Worm (Caenorhabditis elegans): ENCODE measurements around the gene mtq-2.
A peak's percentile ranks its signal among the peaks of the same experiment; 100 is the strongest.

Gene mtq-2

DNA sequence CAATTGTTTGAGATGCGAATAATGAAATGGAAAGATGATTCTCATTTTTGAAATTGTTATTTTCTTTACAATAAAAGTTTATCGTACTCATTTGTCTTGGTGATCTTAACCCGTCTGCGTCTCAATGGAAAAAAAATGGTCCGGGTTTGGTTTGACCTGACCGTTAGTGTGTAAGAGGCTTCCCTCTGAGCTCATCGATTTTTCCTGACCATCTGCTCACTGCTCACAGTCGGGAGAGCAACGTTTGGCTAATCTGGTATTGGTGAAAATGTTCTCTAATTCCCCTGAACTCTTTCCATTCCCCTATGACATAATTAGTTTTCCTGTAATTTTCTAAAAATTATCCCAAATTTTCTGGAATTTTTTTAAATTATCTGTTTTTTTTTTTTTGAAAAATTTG lies 50.4 kb downstream of the mtq-2 start:
- TF ChIP-seq nhr-76 (tag; optimal IDR thresholded peaks at IDR 0.05) (no peak), mdl-1 (tag; optimal IDR thresholded peaks at IDR 0.05) (no peak), aha-1 (tag; optimal IDR thresholded peaks at IDR 0.05) (no peak), lir-3 (tag; optimal IDR thresholded peaks at IDR 0.05; ENCODE audit: poor library complexity) (no peak), ztf-4 (tag; optimal IDR thresholded peaks at IDR 0.05) (no peak), ceh-82 (tag; optimal IDR thresholded peaks at IDR 0.05) (no peak), lin-13 (GFP tag; optimal IDR thresholded peaks at IDR 0.05) (no peak), nhr-28 (tag; optimal IDR thresholded peaks at IDR 0.05) (no peak), pag-3 (tag; optimal IDR thresholded peaks at IDR 0.05; ENCODE audit: borderline replicate concordance, insufficient read depth) (no peak)

DNA sequence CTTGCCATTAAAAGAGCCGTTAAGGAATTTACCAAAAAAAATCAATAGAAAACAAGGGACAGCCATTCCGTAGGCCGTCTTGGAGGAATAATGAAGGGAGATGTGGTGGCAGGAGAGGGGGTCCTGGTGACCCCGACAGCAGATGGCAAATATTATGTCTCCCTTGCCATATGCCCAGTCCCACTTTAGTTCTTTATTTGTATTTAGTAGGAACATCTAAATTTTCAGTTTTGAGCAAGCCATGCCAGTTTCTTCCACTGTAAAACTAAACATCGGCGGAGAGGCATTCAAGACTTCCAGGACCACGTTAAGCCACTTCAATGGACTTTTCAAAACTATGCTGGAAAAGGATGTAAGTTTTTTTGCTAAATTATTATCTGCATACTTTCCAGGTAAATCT lies 52.0 kb downstream of the mtq-2 start, which contains the start of gene C40A11.4:
C40A11.4 (plus strand) TSS at position 188 of the 400 bp plus-strand sequence.
- TF ChIP-seq lsy-2 (tag; optimal IDR thresholded peaks at IDR 0.05) (no peak), efl-1 (optimal IDR thresholded peaks at IDR 0.05) (no peak), efl-1 (GFP tag; optimal IDR thresholded peaks at IDR 0.05 in 1 of 2) (peak in 1 of 2 experiments; percentile 79), Y116A8C.19 (tag; optimal IDR thresholded peaks at IDR 0.05; ENCODE audit: borderline replicate concordance) (no peak)

Data from whole organism, L1 larva.